Fruit fly (Drosophila melanogaster) whole organism, embryonic: ENCODE results near the gene CG2006.

Experiments
- Ada2b ChIP-seq: fragments of 200-800 bp; sonication (Bioruptor generic); IDR thresholded peaks from 2 replicates; pipeline ENCODE4 v1.3.6; 2022; ENCODE audit warnings: missing biosample characterization, missing genetic modification characterization
- Antp ChIP-seq: fragments of 200-800 bp; sonication (Bioruptor generic); optimal IDR thresholded peaks from 3 replicates; lab custom pipeline; 2016; ENCODE audit warnings: missing biosample characterization, missing genetic modification characterization
- Blimp-1 ChIP-seq: fragments of 200-800 bp; sonication (Bioruptor generic); optimal IDR thresholded peaks from 3 replicates; lab custom pipeline; 2018; ENCODE audit warnings: missing biosample characterization, missing genetic modification characterization, mild to moderate bottlenecking, moderate library complexity, missing genetic modification reagents
- C15 ChIP-seq: fragments of 200-800 bp; sonication (Bioruptor generic); IDR thresholded peaks from 3 replicates; pipeline ENCODE4 v1.3.6; 2022; ENCODE audit warnings: missing biosample characterization, missing genetic modification characterization
- CG10267 ChIP-seq: fragments of 200-800 bp; sonication (Bioruptor generic); optimal IDR thresholded peaks from 2 replicates; lab custom pipeline; 2018; ENCODE audit warnings: missing biosample characterization, mild to moderate bottlenecking, missing genetic modification characterization, moderate library complexity
- CG11696 ChIP-seq: fragments of 200-800 bp; sonication (Bioruptor generic); IDR thresholded peaks from 2 replicates; pipeline ENCODE4 v1.3.6; 2022; ENCODE audit warnings: missing biosample characterization, missing genetic modification characterization
- CG12299 ChIP-seq: fragments of 200-800 bp; sonication (Bioruptor generic); optimal IDR thresholded peaks from 2 replicates; lab custom pipeline; 2018; ENCODE audit warnings: missing biosample characterization, mild to moderate bottlenecking, missing genetic modification characterization
- CG15073 ChIP-seq: fragments of 200-800 bp; sonication (Bioruptor generic); optimal IDR thresholded peaks from 2 replicates; lab custom pipeline; 2016; ENCODE audit warnings: missing biosample characterization, missing genetic modification characterization
- CG15696 ChIP-seq: fragments of 200-800 bp; sonication (Bioruptor generic); optimal IDR thresholded peaks from 2 replicates; lab custom pipeline; 2019; ENCODE audit warnings: missing biosample characterization, mild to moderate bottlenecking, missing genetic modification characterization, moderate library complexity
- CG1603 ChIP-seq: fragments of 200-800 bp; sonication (Bioruptor generic); optimal IDR thresholded peaks from 2 replicates; lab custom pipeline; 2019; ENCODE audit warnings: missing biosample characterization, mild to moderate bottlenecking, missing genetic modification characterization, moderate library complexity
- CG17186 ChIP-seq: fragments of 200-800 bp; sonication (Bioruptor generic); optimal IDR thresholded peaks from 3 replicates; lab custom pipeline; 2017; ENCODE audit warnings: missing biosample characterization, missing genetic modification reagents, missing genetic modification characterization
- CG17361 ChIP-seq: fragments of 200-800 bp; sonication (Bioruptor generic); IDR thresholded peaks from 3 replicates; pipeline ENCODE4 v1.3.6; 2022; ENCODE audit warnings: missing biosample characterization, missing genetic modification characterization
- CG2678 ChIP-seq: fragments of 200-800 bp; sonication (Bioruptor generic); optimal IDR thresholded peaks from 3 replicates; lab custom pipeline; 2019; ENCODE audit warnings: missing biosample characterization, mild to moderate bottlenecking, missing genetic modification characterization, moderate library complexity
- CG2712 ChIP-seq: fragments of 200-800 bp; optimal IDR thresholded peaks from 3 replicates; lab custom pipeline; 2019; ENCODE audit warnings: missing biosample characterization, mild to moderate bottlenecking, missing genetic modification characterization, moderate library complexity
- CG30403 ChIP-seq: fragments of 200-800 bp; sonication (Bioruptor generic); optimal IDR thresholded peaks from 3 replicates; lab custom pipeline; 2016; ENCODE audit warnings: missing biosample characterization, missing genetic modification characterization
- CG3065 ChIP-seq: fragments of 200-800 bp; sonication (Bioruptor generic); optimal IDR thresholded peaks from 2 replicates; lab custom pipeline; 2016; ENCODE audit warnings: missing biosample characterization, missing genetic modification characterization
- CG3281 ChIP-seq: fragments of 200-800 bp; sonication (Bioruptor generic); optimal IDR thresholded peaks from 3 replicates; lab custom pipeline; 2017; ENCODE audit warnings: missing biosample characterization, mild to moderate bottlenecking, missing genetic modification characterization
- CG33557 ChIP-seq: fragments of 200-800 bp; sonication (Bioruptor generic); optimal IDR thresholded peaks from 2 replicates; lab custom pipeline; 2019; ENCODE audit warnings: missing biosample characterization, mild to moderate bottlenecking, missing genetic modification characterization, moderate library complexity
- CG4730 ChIP-seq: fragments of 200-800 bp; sonication (Bioruptor generic); IDR thresholded peaks from 2 replicates; pipeline ENCODE4 v1.3.6; 2022; ENCODE audit warnings: missing biosample characterization, missing genetic modification characterization
- CG8290 ChIP-seq, 3 experiments: fragments of 200-800 bp; sonication (Bioruptor generic); optimal IDR thresholded peaks; 2 replicates each; lab custom pipeline; 2016 to 2019; ENCODE audit warnings: missing biosample characterization in 3 of 3, missing genetic modification characterization in 3 of 3, mild to moderate bottlenecking in 2 of 3, moderate library complexity in 1 of 3
- CG9215 ChIP-seq: fragments of 200-800 bp; sonication (Bioruptor generic); IDR thresholded peaks from 2 replicates; pipeline ENCODE4 v1.3.6; 2022; ENCODE audit warnings: missing biosample characterization, missing genetic modification characterization
- CG9817 ChIP-seq: fragments of 200-800 bp; sonication (Bioruptor generic); optimal IDR thresholded peaks from 2 replicates; lab custom pipeline; 2018; ENCODE audit warnings: missing biosample characterization, mild to moderate bottlenecking, missing genetic modification characterization, moderate library complexity
- CG9876 ChIP-seq: fragments of 200-800 bp; sonication (Bioruptor generic); optimal IDR thresholded peaks from 2 replicates; lab custom pipeline; 2016; ENCODE audit warnings: missing biosample characterization, missing genetic modification characterization
- D ChIP-seq, 2 experiments: fragments of 200-800 bp in 1 of 2; fragments of >200 bp in 1 of 2; sonication (Bioruptor generic) in 1 of 2; optimal IDR thresholded peaks; 2 replicates in 1 of 2; 3 replicates in 1 of 2; lab custom pipeline; 2017; ENCODE audit warnings: mild to moderate bottlenecking in 1 of 2, missing biosample characterization in 1 of 2, missing genetic modification characterization in 1 of 2, missing genetic modification reagents in 1 of 2
- Fer2 ChIP-seq: fragments of 200-800 bp; sonication (Bioruptor generic); optimal IDR thresholded peaks from 2 replicates; lab custom pipeline; 2018; ENCODE audit warnings: missing biosample characterization, mild to moderate bottlenecking, missing genetic modification characterization, moderate library complexity
- Gug ChIP-seq: fragments of 200-800 bp; sonication (Bioruptor generic); IDR thresholded peaks from 4 replicates; pipeline ENCODE4 v1.3.6; 2022; ENCODE audit warnings: missing biosample characterization, missing genetic modification characterization
- Lpt ChIP-seq: fragments of >200 bp; optimal IDR thresholded peaks from 2 replicates; lab custom pipeline; 2018; ENCODE audit warnings: missing biosample characterization, missing genetic modification characterization
- Mad ChIP-seq: fragments of 200-800 bp; sonication (Bioruptor generic); optimal IDR thresholded peaks from 2 replicates; lab custom pipeline; 2016; ENCODE audit warnings: missing biosample characterization, missing genetic modification characterization
- NK7.1 ChIP-seq: fragments of 200-800 bp; sonication (Bioruptor generic); optimal IDR thresholded peaks from 3 replicates; lab custom pipeline; 2016; ENCODE audit warnings: missing biosample characterization, missing genetic modification characterization
- Rx ChIP-seq: fragments of 200-800 bp; sonication (Bioruptor generic); IDR thresholded peaks from 2 replicates; pipeline ENCODE4 v1.3.6; 2022; ENCODE audit warnings: missing biosample characterization, missing genetic modification characterization
- Side ChIP-seq: fragments of 200-800 bp; sonication (Bioruptor generic); optimal IDR thresholded peaks from 2 replicates; lab custom pipeline; 2016; ENCODE audit warnings: missing biosample characterization, missing genetic modification characterization
- Sin3A ChIP-seq: fragments of >200 bp; optimal IDR thresholded peaks from 2 replicates; lab custom pipeline; 2018
- Sox102F ChIP-seq: fragments of 200-800 bp; sonication (Bioruptor generic); optimal IDR thresholded peaks from 2 replicates; lab custom pipeline; 2018; ENCODE audit warnings: missing biosample characterization, mild to moderate bottlenecking, missing genetic modification characterization, moderate library complexity
- Usf ChIP-seq: fragments of 200-800 bp; sonication (Bioruptor generic); optimal IDR thresholded peaks from 2 replicates; lab custom pipeline; 2017; ENCODE audit warnings: missing genotype, missing biosample characterization, missing genetic modification characterization
- ato ChIP-seq: fragments of 200-800 bp; sonication (Bioruptor generic); IDR thresholded peaks from 2 replicates; pipeline ENCODE4 v1.3.6; 2022; ENCODE audit warnings: missing biosample characterization, missing genetic modification characterization; ENCODE audit not compliant: partially characterized antibody
- br ChIP-seq: fragments of >200 bp; optimal IDR thresholded peaks from 2 replicates; lab custom pipeline; 2017
- chinmo ChIP-seq: fragments of 200-800 bp; sonication (Bioruptor generic); IDR thresholded peaks from 4 replicates; pipeline ENCODE4 v1.3.6; 2022; ENCODE audit warnings: missing biosample characterization, missing genetic modification characterization; ENCODE audit not compliant: partially characterized antibody
- crc ChIP-seq: fragments of 200-800 bp; sonication (Bioruptor generic); optimal IDR thresholded peaks from 2 replicates; lab custom pipeline; 2016; ENCODE audit warnings: missing biosample characterization, missing genetic modification characterization
- dpn ChIP-seq, 2 experiments: fragments of 200-800 bp; sonication (Bioruptor generic); optimal IDR thresholded peaks; 3 replicates each; lab custom pipeline; 2016; ENCODE audit warnings: missing biosample characterization in 2 of 2, missing genetic modification characterization in 2 of 2
- dysf ChIP-seq: fragments of 200-800 bp; sonication (Bioruptor generic); IDR thresholded peaks from 3 replicates; pipeline ENCODE4 v1.3.6; 2022; ENCODE audit warnings: missing biosample characterization, missing genetic modification characterization
- en ChIP-seq: fragments of 200-800 bp; sonication (Bioruptor generic); optimal IDR thresholded peaks from 2 replicates; lab custom pipeline; 2016; ENCODE audit warnings: missing biosample characterization, missing genetic modification characterization
- gem ChIP-seq: fragments of 200-800 bp; sonication (Bioruptor generic); optimal IDR thresholded peaks from 2 replicates; lab custom pipeline; 2019; ENCODE audit warnings: missing biosample characterization, mild to moderate bottlenecking, missing genetic modification characterization, moderate library complexity
- knrl ChIP-seq: fragments of 200-800 bp; sonication (Bioruptor generic); IDR thresholded peaks from 3 replicates; pipeline ENCODE4 v1.3.6; 2022; ENCODE audit warnings: missing biosample characterization, missing genetic modification characterization; ENCODE audit not compliant: partially characterized antibody
- lov ChIP-seq, 2 experiments: fragments of 200-800 bp in 1 of 2; fragments of >200 bp in 1 of 2; sonication (Bioruptor generic) in 1 of 2; IDR thresholded peaks in 1 of 2; optimal IDR thresholded peaks in 1 of 2; 2 replicates in 1 of 2; 3 replicates in 1 of 2; pipeline versions ENCODE4 v1.3.6 to Lab custom; 2017 to 2022; ENCODE audit warnings: missing biosample characterization in 1 of 2, missing genetic modification characterization in 1 of 2
- pnt ChIP-seq: fragments of 200-800 bp; sonication (Bioruptor generic); optimal IDR thresholded peaks from 3 replicates; lab custom pipeline; 2016; ENCODE audit warnings: missing biosample characterization, missing genetic modification characterization
- run ChIP-seq: fragments of 200-800 bp; sonication (Bioruptor generic); optimal IDR thresholded peaks from 3 replicates; lab custom pipeline; 2018; ENCODE audit warnings: missing biosample characterization, mild to moderate bottlenecking, missing genetic modification characterization
- seq ChIP-seq: fragments of 200-800 bp; sonication (Bioruptor generic); IDR thresholded peaks from 2 replicates; pipeline ENCODE4 v1.3.6; 2022; ENCODE audit warnings: missing biosample characterization, missing genetic modification characterization
- tna ChIP-seq: fragments of 200-800 bp; sonication (Bioruptor generic); IDR thresholded peaks from 2 replicates; pipeline ENCODE4 v1.3.6; 2022; ENCODE audit warnings: missing biosample characterization, missing genetic modification characterization; ENCODE audit not compliant: partially characterized antibody
- usp ChIP-seq: fragments of >200 bp; optimal IDR thresholded peaks from 2 replicates; lab custom pipeline; 2017; ENCODE audit warnings: missing biosample characterization, missing genetic modification characterization

Gene CG2006

dm6 chr3R:29493242-29493944 lies 4.1 kb downstream of the CG2006 start, which contains the start of the genes CG2310 and Diedel (continued):
- no peak for TF ChIP-seq Fer2
- TF ChIP-seq Antp (GFP tag; lab: Kevin White, UChicago), result no peak
- TF ChIP-seq CG30403, result no peak
- TF ChIP-seq Ada2b (GFP tag; lab: Robert Waterston, UW), result no peak
- TF ChIP-seq CG15696 (tag; lab: Kevin White, UChicago), result peak; percentile 35
- TF ChIP-seq pnt (GFP tag; lab: Kevin White, UChicago), result no peak
- TF ChIP-seq CG2678 (tag; lab: Kevin White, UChicago), result no peak
- peak; percentile 65 for TF ChIP-seq CG1603 (tag; lab: Kevin White, UChicago)
- peak in 1 of 2 experiments; percentile 11 for TF ChIP-seq dpn (GFP tag; optimal IDR thresholded peaks at IDR 0.05; lab: Kevin White, UChicago)
- TF ChIP-seq Mad (GFP tag; lab: Kevin White, UChicago), result no peak
- peak; percentile 99 for TF ChIP-seq chinmo
- TF ChIP-seq br (lab: Kevin White, UChicago), result no peak
- TF ChIP-seq CG17186 (GFP tag; lab: Kevin White, UChicago), result peak; percentile 32
- TF ChIP-seq crc (GFP tag; lab: Kevin White, UChicago), result no peak
- TF ChIP-seq CG3065, result peak; percentile 0
- peak; percentile 33 for TF ChIP-seq Sin3A (lab: Kevin White, UChicago)
- peak; percentile 51; the same call in 2 of the 3 replicates for TF ChIP-seq knrl (GFP tag; lab: Robert Waterston, UW)
- TF ChIP-seq CG10267 (tag; lab: Kevin White, UChicago), result peak; percentile 24
- peak; percentile 43; the same call in 1 of the 2 replicates for TF ChIP-seq ato (GFP tag; lab: Robert Waterston, UW)
- peak; percentile 5 for TF ChIP-seq CG33557
- no peak for TF ChIP-seq Lpt (GFP tag; lab: Kevin White, UChicago)
- TF ChIP-seq Usf (GFP tag; lab: Kevin White, UChicago), result no peak
- TF ChIP-seq gem (tag; lab: Kevin White, UChicago), result no peak
- 0 out of 2 replicates have a peak, but pooled peaks have one; percentile 24 for TF ChIP-seq Rx
- TF ChIP-seq dysf, result 0 out of 3 replicates have a peak, but pooled peaks have one; percentile 38
- TF ChIP-seq CG4730, result no peak
- TF ChIP-seq Side (GFP tag; lab: Kevin White, UChicago), result no peak
- TF ChIP-seq CG9817 (tag; lab: Kevin White, UChicago), result no peak
- TF ChIP-seq CG2712 (tag; lab: Kevin White, UChicago), result peak; percentile 39
- TF ChIP-seq lov (optimal IDR thresholded peaks at IDR 0.05; lab: Kevin White, UChicago), result no peak
- TF ChIP-seq lov (GFP tag; IDR thresholded peaks at IDR 0.05; lab: Robert Waterston, UW), result no peak
- no peak for TF ChIP-seq CG9876 (GFP tag; lab: Kevin White, UChicago)
- no peak for TF ChIP-seq CG12299 (tag; lab: Kevin White, UChicago)
- no peak for TF ChIP-seq seq (GFP tag; lab: Robert Waterston, UW)
- TF ChIP-seq Gug (GFP tag; lab: Robert Waterston, UW), result no peak; the same call in 3 of the 4 replicates
- no peak for TF ChIP-seq run
- no peak for TF ChIP-seq CG3281 (GFP tag; lab: Kevin White, UChicago)
- TF ChIP-seq C15 (GFP tag; lab: Robert Waterston, UW), result no peak
- no peak for TF ChIP-seq CG15073 (GFP tag; lab: Kevin White, UChicago)
- no peak for TF ChIP-seq CG17361 (GFP tag; lab: Robert Waterston, UW)
- TF ChIP-seq CG11696 (GFP tag; lab: Robert Waterston, UW), result no peak
- TF ChIP-seq tna (GFP tag; lab: Robert Waterston, UW), result no peak
- TF ChIP-seq D (optimal IDR thresholded peaks at IDR 0.05; lab: Kevin White, UChicago), result peak; percentile 32
- TF ChIP-seq D (GFP tag; optimal IDR thresholded peaks at IDR 0.05; lab: Kevin White, UChicago), result no peak
- TF ChIP-seq NK7.1 (GFP tag; lab: Kevin White, UChicago), result no peak
- TF ChIP-seq Blimp-1 (GFP tag; lab: Kevin White, UChicago), result no peak
- no peak for TF ChIP-seq usp
- no peak for TF ChIP-seq CG8290 (GFP tag; optimal IDR thresholded peaks at IDR 0.05; lab: Kevin White, UChicago)
- no peak for TF ChIP-seq CG8290 (tag; optimal IDR thresholded peaks at IDR 0.05; lab: Kevin White, UChicago)
- no peak for TF ChIP-seq CG9215 (GFP tag; lab: Robert Waterston, UW)
- TF ChIP-seq Sox102F (GFP tag; lab: Kevin White, UChicago), result no peak
- no peak for TF ChIP-seq en (GFP tag; lab: Kevin White, UChicago)
